Fruit fly (Drosophila melanogaster) whole organism, embryonic: ENCODE data around the gene Sbp2.

Source experiments
- Ada2b ChIP-seq: fragments of 200-800 bp; sonication (Bioruptor generic); IDR thresholded peaks from 2 replicates; pipeline ENCODE4 v1.3.6; 2022; ENCODE audit warnings: missing biosample characterization, missing genetic modification characterization
- Blimp-1 ChIP-seq: fragments of 200-800 bp; sonication (Bioruptor generic); optimal IDR thresholded peaks from 3 replicates; lab custom pipeline; 2018; ENCODE audit warnings: missing biosample characterization, missing genetic modification characterization, mild to moderate bottlenecking, moderate library complexity, missing genetic modification reagents
- BtbVII ChIP-seq: fragments of 200-800 bp; sonication (Bioruptor generic); optimal IDR thresholded peaks from 3 replicates; lab custom pipeline; 2017; ENCODE audit warnings: missing biosample characterization, mild to moderate bottlenecking, missing genetic modification characterization
- CG10366 ChIP-seq: fragments of 200-800 bp; sonication (Bioruptor generic); IDR thresholded peaks from 2 replicates; pipeline ENCODE4 v1.3.6; 2022; ENCODE audit warnings: missing biosample characterization, missing genetic modification characterization
- CG12071 ChIP-seq: fragments of 200-800 bp; sonication (Bioruptor generic); optimal IDR thresholded peaks from 3 replicates; lab custom pipeline; 2018; ENCODE audit warnings: missing biosample characterization, mild to moderate bottlenecking, missing genetic modification characterization
- CG15011 ChIP-seq: fragments of 200-800 bp; sonication (Bioruptor generic); optimal IDR thresholded peaks from 3 replicates; lab custom pipeline; 2018; ENCODE audit warnings: missing biosample characterization, mild to moderate bottlenecking, missing genetic modification characterization
- CG15073 ChIP-seq: fragments of 200-800 bp; sonication (Bioruptor generic); optimal IDR thresholded peaks from 2 replicates; lab custom pipeline; 2016; ENCODE audit warnings: missing biosample characterization, missing genetic modification characterization
- CG15514 ChIP-seq: fragments of 200-800 bp; sonication (Bioruptor generic); optimal IDR thresholded peaks from 3 replicates; lab custom pipeline; 2017; ENCODE audit warnings: missing biosample characterization, missing genetic modification characterization, mild to moderate bottlenecking, moderate library complexity, missing genetic modification reagents
- CG1602 ChIP-seq: fragments of 200-800 bp; sonication (Bioruptor generic); optimal IDR thresholded peaks from 3 replicates; lab custom pipeline; 2016; ENCODE audit warnings: missing biosample characterization, missing genetic modification characterization
- CG17612 ChIP-seq: fragments of 200-800 bp; sonication (Bioruptor generic); IDR thresholded peaks from 2 replicates; pipeline ENCODE4 v1.3.6; 2022; ENCODE audit warnings: missing biosample characterization, missing genetic modification characterization
- CG18599 ChIP-seq: fragments of 200-800 bp; sonication (Bioruptor generic); optimal IDR thresholded peaks from 3 replicates; lab custom pipeline; 2017; ENCODE audit warnings: missing biosample characterization, missing genetic modification characterization, mild to moderate bottlenecking, moderate library complexity, missing genetic modification reagents
- CG2116 ChIP-seq: fragments of 200-800 bp; sonication (Bioruptor generic); optimal IDR thresholded peaks from 3 replicates; lab custom pipeline; 2018; ENCODE audit warnings: missing biosample characterization, mild to moderate bottlenecking, missing genetic modification characterization
- CG32532 ChIP-seq: fragments of 200-800 bp; sonication (Bioruptor generic); IDR thresholded peaks from 2 replicates; pipeline ENCODE4 v1.3.6; 2022; ENCODE audit warnings: missing biosample characterization, missing genetic modification characterization
- CG3281 ChIP-seq: fragments of 200-800 bp; sonication (Bioruptor generic); optimal IDR thresholded peaks from 3 replicates; lab custom pipeline; 2017; ENCODE audit warnings: missing biosample characterization, mild to moderate bottlenecking, missing genetic modification characterization
- CG4360 ChIP-seq: fragments of 200-800 bp; sonication (Bioruptor generic); IDR thresholded peaks from 2 replicates; pipeline ENCODE4 v1.3.6; 2022; ENCODE audit warnings: missing biosample characterization, missing genetic modification characterization
- CG6765 ChIP-seq: fragments of 200-800 bp; sonication (Bioruptor generic); optimal IDR thresholded peaks from 3 replicates; lab custom pipeline; 2017; ENCODE audit warnings: missing biosample characterization, mild to moderate bottlenecking, missing genetic modification characterization
- CG6854 ChIP-seq: fragments of 200-800 bp; sonication (Bioruptor generic); optimal IDR thresholded peaks from 3 replicates; lab custom pipeline; 2017; ENCODE audit warnings: missing biosample characterization, mild to moderate bottlenecking, missing genetic modification characterization
- CG7963 ChIP-seq: fragments of 200-800 bp; sonication (Bioruptor generic); IDR thresholded peaks from 3 replicates; pipeline ENCODE4 v1.3.6; 2022; ENCODE audit warnings: missing biosample characterization, missing genetic modification characterization; ENCODE audit not compliant: partially characterized antibody
- CG9797 ChIP-seq: fragments of 200-800 bp; sonication (Bioruptor generic); optimal IDR thresholded peaks from 3 replicates; lab custom pipeline; 2018; ENCODE audit warnings: missing biosample characterization, mild to moderate bottlenecking, missing genetic modification characterization
- D ChIP-seq, 2 experiments: fragments of 200-800 bp in 1 of 2; fragments of >200 bp in 1 of 2; sonication (Bioruptor generic) in 1 of 2; optimal IDR thresholded peaks; 2 replicates in 1 of 2; 3 replicates in 1 of 2; lab custom pipeline; 2017; ENCODE audit warnings: mild to moderate bottlenecking in 1 of 2, missing biosample characterization in 1 of 2, missing genetic modification characterization in 1 of 2, missing genetic modification reagents in 1 of 2
- Dek ChIP-seq: fragments of 200-800 bp; sonication (Bioruptor generic); optimal IDR thresholded peaks from 3 replicates; lab custom pipeline; 2019; ENCODE audit warnings: missing biosample characterization, mild to moderate bottlenecking, missing genetic modification characterization, moderate library complexity
- Dip2 ChIP-seq: fragments of 200-800 bp; sonication (Bioruptor generic); IDR thresholded peaks from 2 replicates; pipeline ENCODE4 v1.3.6; 2022; ENCODE audit warnings: missing biosample characterization, missing genetic modification characterization
- Dref ChIP-seq: fragments of 200-800 bp; sonication (Bioruptor generic); IDR thresholded peaks from 2 replicates; pipeline ENCODE4 v1.3.6; 2022; ENCODE audit warnings: missing biosample characterization, missing genetic modification characterization
- ERR ChIP-seq: fragments of 200-800 bp; sonication (Bioruptor generic); optimal IDR thresholded peaks from 2 replicates; lab custom pipeline; 2016; ENCODE audit warnings: missing biosample characterization, missing genetic modification characterization
- Eip74EF ChIP-seq, 2 experiments: fragments of 200-800 bp in 1 of 2; fragments of >200 bp in 1 of 2; sonication (Bioruptor generic) in 1 of 2; optimal IDR thresholded peaks; 2 replicates each; lab custom pipeline; 2017 to 2019; ENCODE audit warnings: missing biosample characterization in 2 of 2, missing genetic modification characterization in 2 of 2, mild to moderate bottlenecking in 1 of 2, moderate library complexity in 1 of 2
- HLH54F ChIP-seq: fragments of 200-800 bp; sonication (Bioruptor generic); optimal IDR thresholded peaks from 3 replicates; lab custom pipeline; 2016; ENCODE audit warnings: missing biosample characterization, missing genetic modification characterization
- Mad ChIP-seq: fragments of 200-800 bp; sonication (Bioruptor generic); optimal IDR thresholded peaks from 2 replicates; lab custom pipeline; 2016; ENCODE audit warnings: missing biosample characterization, missing genetic modification characterization
- Mes4 ChIP-seq: fragments of 200-800 bp; sonication (Bioruptor generic); optimal IDR thresholded peaks from 2 replicates; lab custom pipeline; 2016; ENCODE audit warnings: missing biosample characterization, missing genetic modification characterization
- NC2β ChIP-seq: fragments of 200-800 bp; sonication (Bioruptor generic); optimal IDR thresholded peaks from 2 replicates; lab custom pipeline; 2016; ENCODE audit warnings: missing biosample characterization, missing genetic modification characterization
- NK7.1 ChIP-seq: fragments of 200-800 bp; sonication (Bioruptor generic); optimal IDR thresholded peaks from 3 replicates; lab custom pipeline; 2016; ENCODE audit warnings: missing biosample characterization, missing genetic modification characterization
- Oli ChIP-seq: fragments of 200-800 bp; sonication (Bioruptor generic); optimal IDR thresholded peaks from 2 replicates; lab custom pipeline; 2018; ENCODE audit warnings: missing biosample characterization, mild to moderate bottlenecking, missing genetic modification characterization, moderate library complexity
- Spps ChIP-seq: fragments of 200-800 bp; sonication (Bioruptor generic); optimal IDR thresholded peaks from 2 replicates; lab custom pipeline; 2018; ENCODE audit warnings: missing biosample characterization, mild to moderate bottlenecking, missing genetic modification characterization
- Taf1 ChIP-seq: fragments of 200-800 bp; sonication (Bioruptor generic); IDR thresholded peaks from 2 replicates; pipeline ENCODE4 v1.3.6; 2022; ENCODE audit warnings: missing biosample characterization, missing genetic modification characterization
- ash1 ChIP-seq: fragments of 200-800 bp; sonication (Bioruptor generic); optimal IDR thresholded peaks from 2 replicates; lab custom pipeline; 2018; ENCODE audit warnings: missing biosample characterization, mild to moderate bottlenecking, missing genetic modification characterization
- cas ChIP-seq: fragments of 200-800 bp; sonication (Bioruptor generic); IDR thresholded peaks from 2 replicates; pipeline ENCODE4 v1.3.6; 2022; ENCODE audit warnings: missing biosample characterization, missing genetic modification characterization
- chn ChIP-seq: fragments of 200-800 bp; sonication (Bioruptor generic); optimal IDR thresholded peaks from 2 replicates; lab custom pipeline; 2016; ENCODE audit warnings: missing biosample characterization, missing genetic modification characterization
- fru ChIP-seq: fragments of >200 bp; optimal IDR thresholded peaks from 2 replicates; lab custom pipeline; 2017
- hbn ChIP-seq: fragments of 200-800 bp; sonication (Bioruptor generic); IDR thresholded peaks from 2 replicates; pipeline ENCODE4 v1.3.6; 2022; ENCODE audit warnings: missing biosample characterization, missing genetic modification characterization; ENCODE audit not compliant: partially characterized antibody
- lilli ChIP-seq: fragments of 200-800 bp; sonication (Bioruptor generic); optimal IDR thresholded peaks from 3 replicates; lab custom pipeline; 2016; ENCODE audit warnings: missing biosample characterization, missing genetic modification characterization
- nau ChIP-seq: fragments of 200-800 bp; sonication (Bioruptor generic); optimal IDR thresholded peaks from 3 replicates; lab custom pipeline; 2017; ENCODE audit warnings: missing biosample characterization, mild to moderate bottlenecking, missing genetic modification characterization, missing genetic modification reagents
- nmo ChIP-seq: fragments of 200-800 bp; sonication (Bioruptor generic); optimal IDR thresholded peaks from 2 replicates; lab custom pipeline; 2018; ENCODE audit warnings: missing biosample characterization, mild to moderate bottlenecking, missing genetic modification characterization, moderate library complexity
- peb ChIP-seq: fragments of 200-800 bp; sonication (Bioruptor generic); IDR thresholded peaks from 2 replicates; pipeline ENCODE4 v1.3.6; 2022; ENCODE audit warnings: missing biosample characterization, missing genetic modification characterization
- scrt ChIP-seq: fragments of 200-800 bp; sonication (Bioruptor generic); optimal IDR thresholded peaks from 2 replicates; lab custom pipeline; 2018; ENCODE audit warnings: missing biosample characterization, mild to moderate bottlenecking, missing genetic modification characterization, moderate library complexity
- sens-2 ChIP-seq: fragments of 200-800 bp; sonication (Bioruptor generic); IDR thresholded peaks from 2 replicates; pipeline ENCODE4 v1.3.6; 2022; ENCODE audit warnings: missing biosample characterization, missing genetic modification characterization
- slp2 ChIP-seq: fragments of 200-800 bp; sonication (Bioruptor generic); optimal IDR thresholded peaks from 2 replicates; lab custom pipeline; 2016; ENCODE audit warnings: missing biosample characterization, missing genetic modification characterization
- sob ChIP-seq: fragments of 200-800 bp; sonication (Bioruptor generic); IDR thresholded peaks from 2 replicates; pipeline ENCODE4 v1.3.6; 2022; ENCODE audit warnings: missing biosample characterization, missing genetic modification characterization
- sr ChIP-seq: fragments of 200-800 bp; sonication (Bioruptor generic); IDR thresholded peaks from 3 replicates; pipeline ENCODE4 v1.3.6; 2022; ENCODE audit warnings: missing biosample characterization, missing genetic modification characterization
- ssp ChIP-seq: fragments of 200-800 bp; sonication (Bioruptor generic); IDR thresholded peaks from 2 replicates; pipeline ENCODE4 v1.3.6; 2022; ENCODE audit warnings: missing biosample characterization, missing genetic modification characterization
- sug ChIP-seq: fragments of 200-800 bp; optimal IDR thresholded peaks from 2 replicates; lab custom pipeline; 2019; ENCODE audit warnings: missing biosample characterization, mild to moderate bottlenecking, missing genetic modification characterization, moderate library complexity
- tap ChIP-seq: fragments of 200-800 bp; optimal IDR thresholded peaks from 3 replicates; lab custom pipeline; 2019; ENCODE audit warnings: missing biosample characterization, mild to moderate bottlenecking, missing genetic modification characterization, moderate library complexity
- usp ChIP-seq: fragments of >200 bp; optimal IDR thresholded peaks from 2 replicates; lab custom pipeline; 2017; ENCODE audit warnings: missing biosample characterization, missing genetic modification characterization
- vvl ChIP-seq: fragments of 200-800 bp; sonication (Bioruptor generic); IDR thresholded peaks from 2 replicates; pipeline ENCODE4 v1.3.6; 2022; ENCODE audit warnings: missing biosample characterization, missing genetic modification characterization

The Sbp2 gene

DNA sequence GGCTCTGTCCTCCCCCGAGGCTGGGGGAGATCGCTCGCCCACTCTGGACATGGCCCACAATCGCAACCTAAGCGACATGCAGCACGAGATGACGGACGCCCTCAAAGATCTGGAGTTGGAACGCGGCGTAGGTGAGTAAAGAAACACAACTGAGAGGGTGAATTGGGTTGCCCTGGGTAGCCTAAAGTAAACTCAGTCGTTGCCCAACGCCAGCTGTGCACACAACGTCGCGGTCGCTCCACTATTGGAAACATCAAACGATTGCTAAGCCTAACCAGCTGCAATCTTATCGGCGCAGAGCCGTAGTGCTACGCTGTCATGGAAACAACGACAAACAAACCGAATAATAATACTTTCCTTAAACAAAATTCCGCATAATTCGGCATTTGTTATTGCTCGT lies 43.4 kb downstream of the Sbp2 start (continued):
- TF ChIP-seq nmo (GFP tag; lab: Kevin White, UChicago) (no peak), CG3281 (no peak), tap (no peak), BtbVII (GFP tag; lab: Kevin White, UChicago) (no peak), CG7963 (GFP tag; lab: Robert Waterston, UW) (no peak), Eip74EF (GFP tag; optimal IDR thresholded peaks at IDR 0.05; lab: Kevin White, UChicago) (no peak), chn (GFP tag; lab: Kevin White, UChicago) (no peak), sr (GFP tag; lab: Robert Waterston, UW) (no peak), Taf1 (GFP tag; lab: Robert Waterston, UW) (no peak), Blimp-1 (GFP tag; lab: Kevin White, UChicago) (no peak), ssp (GFP tag; lab: Robert Waterston, UW) (no peak), CG32532 (GFP tag; lab: Robert Waterston, UW) (no peak), ERR (GFP tag; lab: Kevin White, UChicago) (no peak), Dref (GFP tag; lab: Robert Waterston, UW) (no peak), CG15011 (GFP tag; lab: Kevin White, UChicago) (no peak), scrt (GFP tag; lab: Kevin White, UChicago) (no peak), CG18599 (peak; percentile 51), cas (GFP tag; lab: Robert Waterston, UW) (no peak), NC2β (GFP tag; lab: Kevin White, UChicago) (no peak), D (optimal IDR thresholded peaks at IDR 0.05; lab: Kevin White, UChicago) (no peak), D (GFP tag; optimal IDR thresholded peaks at IDR 0.05; lab: Kevin White, UChicago) (no peak), Mad (GFP tag; lab: Kevin White, UChicago) (no peak), Dip2 (no peak), CG17612 (GFP tag; lab: Robert Waterston, UW) (no peak), ash1 (GFP tag; lab: Kevin White, UChicago) (no peak), CG1602 (no peak), sens-2 (GFP tag; lab: Robert Waterston, UW) (no peak), nau (GFP tag; lab: Kevin White, UChicago) (no peak), HLH54F (no peak), lilli (GFP tag; lab: Kevin White, UChicago) (no peak), usp (GFP tag; lab: Kevin White, UChicago) (no peak), Mes4 (GFP tag; lab: Kevin White, UChicago) (no peak), slp2 (GFP tag; lab: Kevin White, UChicago) (no peak), CG6854 (GFP tag; lab: Kevin White, UChicago) (no peak), CG12071 (peak; percentile 64), peb (GFP tag; lab: Robert Waterston, UW) (no peak), CG15073 (GFP tag; lab: Kevin White, UChicago) (no peak), CG2116 (GFP tag; lab: Kevin White, UChicago) (no peak), fru (lab: Kevin White, UChicago) (no peak), Oli (no peak), Ada2b (GFP tag; lab: Robert Waterston, UW) (no peak), Spps (no peak), CG10366 (GFP tag; lab: Robert Waterston, UW) (no peak), CG4360 (no peak), NK7.1 (GFP tag; lab: Kevin White, UChicago) (no peak), Dek (tag; lab: Kevin White, UChicago) (no peak), vvl (GFP tag; lab: Robert Waterston, UW) (peak; percentile 63), sug (tag; lab: Kevin White, UChicago) (no peak), CG6765 (GFP tag; lab: Kevin White, UChicago) (peak; percentile 51), hbn (GFP tag; lab: Robert Waterston, UW) (no peak), CG15514 (GFP tag; lab: Kevin White, UChicago) (peak; percentile 64), CG9797 (GFP tag; lab: Kevin White, UChicago) (no peak), sob (GFP tag; lab: Robert Waterston, UW) (peak; percentile 45; the same call in 1 of the 2 replicates)
